Fruit fly (Drosophila melanogaster) whole organism, embryonic: ENCODE results near the gene Eig71Ej.

Experiments used
- Awh ChIP-seq: fragments of 200-800 bp; sonication (Bioruptor generic); IDR thresholded peaks from 2 replicates; pipeline ENCODE4, ENCODE4 v1.3.6; 2022; ENCODE audit warnings: missing biosample characterization, missing genetic modification characterization
- Bdp1 ChIP-seq: fragments of 200-800 bp; sonication (Bioruptor generic); optimal IDR thresholded peaks from 3 replicates; lab custom pipeline; 2016; ENCODE audit warnings: missing biosample characterization, missing genetic modification characterization
- CG11723 ChIP-seq: fragments of 200-800 bp; sonication (Bioruptor generic); optimal IDR thresholded peaks from 2 replicates; lab custom pipeline; 2017; ENCODE audit warnings: missing biosample characterization, mild to moderate bottlenecking, missing genetic modification characterization
- CG12769 ChIP-seq: fragments of 200-800 bp; sonication (Bioruptor generic); optimal IDR thresholded peaks from 2 replicates; lab custom pipeline; 2019; ENCODE audit warnings: missing biosample characterization, mild to moderate bottlenecking, missing genetic modification characterization, moderate library complexity
- CG13424 ChIP-seq: fragments of 200-800 bp; sonication (Bioruptor generic); optimal IDR thresholded peaks from 2 replicates; lab custom pipeline; 2019; ENCODE audit warnings: missing biosample characterization, mild to moderate bottlenecking, missing genetic modification characterization, moderate library complexity
- CG15011 ChIP-seq: fragments of 200-800 bp; sonication (Bioruptor generic); optimal IDR thresholded peaks from 3 replicates; lab custom pipeline; 2018; ENCODE audit warnings: missing biosample characterization, mild to moderate bottlenecking, missing genetic modification characterization
- CG1602 ChIP-seq: fragments of 200-800 bp; sonication (Bioruptor generic); optimal IDR thresholded peaks from 3 replicates; lab custom pipeline; 2016; ENCODE audit warnings: missing biosample characterization, missing genetic modification characterization
- CG17612 ChIP-seq: fragments of 200-800 bp; sonication (Bioruptor generic); IDR thresholded peaks from 2 replicates; pipeline ENCODE4 v1.3.6; 2022; ENCODE audit warnings: missing biosample characterization, missing genetic modification characterization
- CG18599 ChIP-seq: fragments of 200-800 bp; sonication (Bioruptor generic); optimal IDR thresholded peaks from 3 replicates; lab custom pipeline; 2017; ENCODE audit warnings: missing biosample characterization, missing genetic modification characterization, mild to moderate bottlenecking, moderate library complexity, missing genetic modification reagents
- CG30403 ChIP-seq: fragments of 200-800 bp; sonication (Bioruptor generic); optimal IDR thresholded peaks from 3 replicates; lab custom pipeline; 2016; ENCODE audit warnings: missing biosample characterization, missing genetic modification characterization
- CG30431 ChIP-seq: fragments of 200-800 bp; sonication (Bioruptor generic); optimal IDR thresholded peaks from 2 replicates; lab custom pipeline; 2017; ENCODE audit warnings: missing biosample characterization, missing genetic modification characterization
- CG32532 ChIP-seq: fragments of 200-800 bp; sonication (Bioruptor generic); IDR thresholded peaks from 2 replicates; pipeline ENCODE4 v1.3.6; 2022; ENCODE audit warnings: missing biosample characterization, missing genetic modification characterization
- CG34224 ChIP-seq: fragments of 200-800 bp; sonication (Bioruptor generic); IDR thresholded peaks from 3 replicates; pipeline ENCODE4 v1.3.6; 2022; ENCODE audit warnings: missing biosample characterization, missing genetic modification characterization; ENCODE audit not compliant: partially characterized antibody
- CG3995 ChIP-seq: fragments of 200-800 bp; sonication (Bioruptor generic); optimal IDR thresholded peaks from 3 replicates; lab custom pipeline; 2016; ENCODE audit warnings: missing biosample characterization, missing genetic modification characterization
- CG4424 ChIP-seq: fragments of 200-800 bp; sonication (Bioruptor generic); optimal IDR thresholded peaks from 3 replicates; lab custom pipeline; 2016; ENCODE audit warnings: missing biosample characterization, missing genetic modification characterization
- CG4707 ChIP-seq: fragments of 200-800 bp; sonication (Bioruptor generic); optimal IDR thresholded peaks from 2 replicates; lab custom pipeline; 2018; ENCODE audit warnings: missing biosample characterization, mild to moderate bottlenecking, missing genetic modification characterization, moderate library complexity
- CG7745 ChIP-seq: fragments of 200-800 bp; sonication (Bioruptor generic); optimal IDR thresholded peaks from 2 replicates; lab custom pipeline; 2018; ENCODE audit warnings: missing biosample characterization, mild to moderate bottlenecking, missing genetic modification characterization, moderate library complexity
- CG7786 ChIP-seq: fragments of 200-800 bp; sonication (Bioruptor generic); optimal IDR thresholded peaks from 2 replicates; lab custom pipeline; 2016; ENCODE audit warnings: missing biosample characterization, missing genetic modification characterization
- CG8089 ChIP-seq: fragments of 200-800 bp; sonication (Bioruptor generic); optimal IDR thresholded peaks from 3 replicates; lab custom pipeline; 2016; ENCODE audit warnings: missing biosample characterization, missing genetic modification characterization
- CG8359 ChIP-seq: fragments of 200-800 bp; sonication (Bioruptor generic); optimal IDR thresholded peaks from 2 replicates; lab custom pipeline; 2017; ENCODE audit warnings: missing biosample characterization, mild to moderate bottlenecking, missing genetic modification characterization, borderline replicate concordance
- CG8388 ChIP-seq: fragments of 200-800 bp; sonication (Bioruptor generic); optimal IDR thresholded peaks from 2 replicates; lab custom pipeline; 2019; ENCODE audit warnings: missing biosample characterization, mild to moderate bottlenecking, missing genetic modification characterization, moderate library complexity
- CG9437 ChIP-seq: fragments of 200-800 bp; sonication (Bioruptor generic); optimal IDR thresholded peaks from 2 replicates; lab custom pipeline; 2018; ENCODE audit warnings: missing biosample characterization, mild to moderate bottlenecking, missing genetic modification characterization
- D19A ChIP-seq: fragments of 200-800 bp; optimal IDR thresholded peaks from 3 replicates; lab custom pipeline; 2019; ENCODE audit warnings: missing biosample characterization, mild to moderate bottlenecking, missing genetic modification characterization, moderate library complexity
- Fer2 ChIP-seq: fragments of 200-800 bp; sonication (Bioruptor generic); optimal IDR thresholded peaks from 2 replicates; lab custom pipeline; 2018; ENCODE audit warnings: missing biosample characterization, mild to moderate bottlenecking, missing genetic modification characterization, moderate library complexity
- H2.0 ChIP-seq: fragments of 200-800 bp; sonication (Bioruptor generic); IDR thresholded peaks from 2 replicates; pipeline ENCODE4 v1.3.6; 2022; ENCODE audit warnings: missing biosample characterization, missing genetic modification characterization
- HmgZ ChIP-seq: fragments of 200-800 bp; sonication (Bioruptor generic); optimal IDR thresholded peaks from 2 replicates; lab custom pipeline; 2018; ENCODE audit warnings: missing biosample characterization, mild to moderate bottlenecking, missing genetic modification characterization
- Hmr ChIP-seq: fragments of 200-800 bp; sonication (Bioruptor generic); optimal IDR thresholded peaks from 3 replicates; lab custom pipeline; 2017; ENCODE audit warnings: mild to moderate bottlenecking, missing biosample characterization, missing genetic modification reagents, missing genetic modification characterization
- Hmx ChIP-seq: fragments of 200-800 bp; sonication (Bioruptor generic); optimal IDR thresholded peaks from 2 replicates; lab custom pipeline; 2016; ENCODE audit warnings: missing biosample characterization, missing genetic modification characterization
- NFAT ChIP-seq: fragments of 200-800 bp; sonication (Bioruptor generic); IDR thresholded peaks from 2 replicates; pipeline ENCODE4 v1.3.6; 2022; ENCODE audit warnings: missing biosample characterization, missing genetic modification characterization
- Pdp1 ChIP-seq, 2 experiments: fragments of 200-800 bp; sonication (Bioruptor generic); optimal IDR thresholded peaks; 3 replicates each; lab custom pipeline; 2016; ENCODE audit warnings: missing biosample characterization in 2 of 2, missing genetic modification characterization in 2 of 2, mild to moderate bottlenecking in 1 of 2, moderate library complexity in 1 of 2
- Scr ChIP-seq: fragments of 200-800 bp; sonication (Bioruptor generic); IDR thresholded peaks from 2 replicates; pipeline ENCODE4 v1.3.6; 2022; ENCODE audit warnings: missing biosample characterization, missing genetic modification characterization; ENCODE audit not compliant: partially characterized antibody
- Sin3A ChIP-seq: fragments of >200 bp; optimal IDR thresholded peaks from 2 replicates; lab custom pipeline; 2018
- Trl ChIP-seq, 3 experiments: fragments of >200 bp in 2 of 3; fragments of 200-800 bp in 1 of 3; sonication (Bioruptor generic) in 1 of 3; optimal IDR thresholded peaks; 2 replicates in 1 of 3; 3 replicates in 2 of 3; lab custom pipeline; 2016 to 2017; ENCODE audit warnings: missing biosample characterization in 1 of 3, missing genetic modification characterization in 1 of 3
- abd-A ChIP-seq: fragments of 200-800 bp; sonication (Bioruptor generic); optimal IDR thresholded peaks from 3 replicates; lab custom pipeline; 2019; ENCODE audit warnings: missing biosample characterization, mild to moderate bottlenecking, missing genetic modification characterization, moderate library complexity
- az2 ChIP-seq: fragments of 200-800 bp; sonication (Bioruptor generic); optimal IDR thresholded peaks from 3 replicates; lab custom pipeline; 2016; ENCODE audit warnings: missing biosample characterization, missing genetic modification characterization
- dimm ChIP-seq: fragments of 200-800 bp; sonication (Bioruptor generic); IDR thresholded peaks from 2 replicates; pipeline ENCODE4 v1.3.6; 2022; ENCODE audit warnings: missing biosample characterization, missing genetic modification characterization
- dpn ChIP-seq, 2 experiments: fragments of 200-800 bp; sonication (Bioruptor generic); optimal IDR thresholded peaks; 3 replicates each; lab custom pipeline; 2016; ENCODE audit warnings: missing biosample characterization in 2 of 2, missing genetic modification characterization in 2 of 2
- ems ChIP-seq: fragments of 200-800 bp; sonication (Bioruptor generic); optimal IDR thresholded peaks from 3 replicates; lab custom pipeline; 2016; ENCODE audit warnings: missing biosample characterization, missing genetic modification characterization
- esg ChIP-seq: fragments of 200-800 bp; sonication (Bioruptor generic); conservative IDR thresholded peaks from 2 replicates; pipeline ENCODE4 v1.3.6; 2022; ENCODE audit warnings: missing biosample characterization, missing genetic modification characterization
- gcm ChIP-seq: fragments of 200-800 bp; sonication (Bioruptor generic); optimal IDR thresholded peaks from 2 replicates; lab custom pipeline; 2019; ENCODE audit warnings: missing biosample characterization, mild to moderate bottlenecking, missing genetic modification characterization, moderate library complexity
- gfzf ChIP-seq: fragments of 200-800 bp; sonication (Bioruptor generic); optimal IDR thresholded peaks from 2 replicates; lab custom pipeline; 2016; ENCODE audit warnings: missing biosample characterization, mild to moderate bottlenecking, missing genetic modification characterization, moderate library complexity
- hkb ChIP-seq, 2 experiments: fragments of 200-800 bp in 1 of 2; fragments of >200 bp in 1 of 2; sonication (Bioruptor generic) in 1 of 2; IDR thresholded peaks in 1 of 2; optimal IDR thresholded peaks in 1 of 2; 2 replicates each; pipeline versions ENCODE4 v1.3.6 to Lab custom; 2017 to 2022; ENCODE audit warnings: missing biosample characterization in 1 of 2, missing genetic modification characterization in 1 of 2
- jumu ChIP-seq: fragments of 200-800 bp; sonication (Bioruptor generic); optimal IDR thresholded peaks from 3 replicates; lab custom pipeline; 2016; ENCODE audit warnings: missing biosample characterization, missing genetic modification characterization
- lab ChIP-seq: fragments of 200-800 bp; sonication (Bioruptor generic); optimal IDR thresholded peaks from 3 replicates; lab custom pipeline; 2017; ENCODE audit warnings: missing biosample characterization, missing genetic modification characterization, mild to moderate bottlenecking, moderate library complexity, missing genetic modification reagents
- pb ChIP-seq: fragments of 200-800 bp; sonication (Bioruptor generic); optimal IDR thresholded peaks from 3 replicates; lab custom pipeline; 2016; ENCODE audit warnings: missing biosample characterization, missing genetic modification characterization
- peb ChIP-seq: fragments of 200-800 bp; sonication (Bioruptor generic); IDR thresholded peaks from 2 replicates; pipeline ENCODE4 v1.3.6; 2022; ENCODE audit warnings: missing biosample characterization, missing genetic modification characterization
- slou ChIP-seq: fragments of 200-800 bp; sonication (Bioruptor generic); optimal IDR thresholded peaks from 3 replicates; lab custom pipeline; 2016; ENCODE audit warnings: missing biosample characterization, missing genetic modification characterization
- tio ChIP-seq: fragments of 200-800 bp; sonication (Bioruptor generic); optimal IDR thresholded peaks from 2 replicates; lab custom pipeline; 2017; ENCODE audit warnings: missing biosample characterization, missing genetic modification characterization, inconsistent platforms
- unc-4 ChIP-seq: fragments of 200-800 bp; sonication (Bioruptor generic); IDR thresholded peaks from 2 replicates; pipeline ENCODE4 v1.3.6; 2022; ENCODE audit warnings: missing biosample characterization, missing genetic modification characterization; ENCODE audit not compliant: partially characterized antibody

The Eig71Ej gene

DNA sequence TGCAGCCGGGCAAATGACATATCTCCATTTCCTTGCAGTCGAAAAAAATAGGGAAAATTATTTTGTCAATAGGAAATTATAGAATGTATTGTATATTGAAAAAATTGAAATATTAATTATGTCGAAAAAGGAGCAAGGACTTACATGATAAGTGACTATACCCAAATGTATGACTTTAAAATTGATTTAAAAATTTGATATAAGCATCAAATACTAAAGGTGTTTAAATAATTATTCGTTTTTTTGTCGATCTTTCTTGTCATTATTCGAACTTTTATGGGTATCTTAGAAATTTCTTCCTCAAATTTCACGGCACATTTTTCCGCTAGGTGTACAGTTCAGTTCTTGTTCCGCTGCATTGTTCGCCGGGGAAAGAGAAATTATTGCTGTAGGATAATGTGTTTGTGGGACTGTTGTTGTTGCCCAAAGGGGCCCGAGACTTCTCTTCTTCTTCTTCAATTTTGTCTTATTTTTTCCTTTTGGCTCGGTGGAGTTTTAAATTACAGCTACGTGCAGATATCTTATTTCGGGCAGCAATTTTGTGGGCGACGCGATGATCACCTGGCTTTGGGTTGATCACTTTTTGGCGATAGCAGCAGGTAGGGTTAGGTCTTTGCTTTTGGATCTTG lies 39.6 kb upstream of the Eig71Ej start (continued):
- TF ChIP-seq Hmr (no peak), az2 (GFP tag; lab: Kevin White, UChicago) (peak; percentile 51), HmgZ (tag; lab: Kevin White, UChicago) (no peak), CG8388 (GFP tag; lab: Kevin White, UChicago) (peak; percentile 66), Fer2 (tag; lab: Kevin White, UChicago) (no peak), CG12769 (tag; lab: Kevin White, UChicago) (no peak), abd-A (tag; lab: Kevin White, UChicago) (no peak), CG4424 (peak; percentile 49), CG15011 (GFP tag; lab: Kevin White, UChicago) (no peak), CG32532 (GFP tag; lab: Robert Waterston, UW) (no peak), CG1602 (GFP tag; lab: Kevin White, UChicago) (peak; percentile 40), Awh (no peak), Pdp1 (GFP tag; optimal IDR thresholded peaks at IDR 0.05; lab: Kevin White, UChicago) (no peak), CG8359 (no peak), dpn (GFP tag; optimal IDR thresholded peaks at IDR 0.05; lab: Kevin White, UChicago) (no peak), CG30403 (peak; percentile 36), D19A (tag; lab: Kevin White, UChicago) (peak; percentile 69), CG7745 (tag; lab: Kevin White, UChicago) (no peak), Scr (GFP tag; lab: Robert Waterston, UW) (no peak), Trl (optimal IDR thresholded peaks at IDR 0.05; lab: Kevin White, UChicago) (no peak), Trl (GFP tag; optimal IDR thresholded peaks at IDR 0.05; lab: Kevin White, UChicago) (no peak), hkb (optimal IDR thresholded peaks at IDR 0.05; lab: Kevin White, UChicago) (no peak), hkb (GFP tag; IDR thresholded peaks at IDR 0.05; lab: Robert Waterston, UW) (no peak), CG8089 (no peak), Sin3A (lab: Kevin White, UChicago) (no peak), tio (GFP tag; lab: Kevin White, UChicago) (peak; percentile 48), CG4707 (GFP tag; lab: Kevin White, UChicago) (no peak), ems (GFP tag; lab: Kevin White, UChicago) (no peak), H2.0 (GFP tag; lab: Robert Waterston, UW) (no peak), CG17612 (GFP tag; lab: Robert Waterston, UW) (no peak), CG34224 (no peak), Hmx (peak; percentile 4), gcm (GFP tag; lab: Kevin White, UChicago) (peak; percentile 56), lab (GFP tag; lab: Kevin White, UChicago) (no peak), Bdp1 (GFP tag; lab: Kevin White, UChicago) (no peak), CG18599 (GFP tag; lab: Kevin White, UChicago) (no peak), dimm (no peak), CG7786 (GFP tag; lab: Kevin White, UChicago) (no peak), pb (GFP tag; lab: Kevin White, UChicago) (no peak), gfzf (no peak), peb (no peak), CG13424 (peak; percentile 42), jumu (GFP tag; lab: Kevin White, UChicago) (no peak), CG30431 (peak; percentile 60), NFAT (no peak), unc-4 (GFP tag; lab: Robert Waterston, UW) (no peak), CG11723 (GFP tag; lab: Kevin White, UChicago) (no peak), slou (GFP tag; lab: Kevin White, UChicago) (no peak), esg (GFP tag; lab: Robert Waterston, UW) (no peak), CG9437 (peak; percentile 27), CG3995 (GFP tag; lab: Kevin White, UChicago) (no peak)
